Fruit fly (Drosophila melanogaster) whole organism, embryonic: ENCODE results near the gene CG34325.

ENCODE experiments used
- Antp ChIP-seq: fragments of 200-800 bp; sonication (Bioruptor generic); optimal IDR thresholded peaks from 3 replicates; lab custom pipeline; 2016; ENCODE audit warnings: missing biosample characterization, missing genetic modification characterization
- Atf-2 ChIP-seq: fragments of 200-800 bp; sonication (Bioruptor generic); optimal IDR thresholded peaks from 2 replicates; lab custom pipeline; 2016; ENCODE audit warnings: missing biosample characterization, missing genetic modification characterization
- CG10366 ChIP-seq: fragments of 200-800 bp; sonication (Bioruptor generic); IDR thresholded peaks from 2 replicates; pipeline ENCODE4 v1.3.6; 2022; ENCODE audit warnings: missing biosample characterization, missing genetic modification characterization
- CG10431 ChIP-seq: fragments of 200-800 bp; sonication (Bioruptor generic); optimal IDR thresholded peaks from 3 replicates; lab custom pipeline; 2018; ENCODE audit warnings: missing biosample characterization, mild to moderate bottlenecking, missing genetic modification characterization
- CG10565 ChIP-seq: fragments of 200-800 bp; sonication (Bioruptor generic); optimal IDR thresholded peaks from 3 replicates; lab custom pipeline; 2016; ENCODE audit warnings: missing biosample characterization, mild to moderate bottlenecking, missing genetic modification characterization
- CG13123 ChIP-seq: fragments of 200-800 bp; sonication (Bioruptor generic); optimal IDR thresholded peaks from 2 replicates; lab custom pipeline; 2016; ENCODE audit warnings: missing biosample characterization, missing genetic modification characterization
- CG13287 ChIP-seq: fragments of 200-800 bp; sonication (Bioruptor generic); IDR thresholded peaks from 2 replicates; pipeline ENCODE4 v1.3.6; 2022; ENCODE audit warnings: missing biosample characterization, missing genetic modification characterization; ENCODE audit not compliant: partially characterized antibody
- CG13894 ChIP-seq: fragments of 200-800 bp; sonication (Bioruptor generic); optimal IDR thresholded peaks from 3 replicates; lab custom pipeline; 2018; ENCODE audit warnings: missing biosample characterization, mild to moderate bottlenecking, missing genetic modification characterization, moderate library complexity
- CG14965 ChIP-seq: fragments of 200-800 bp; sonication (Bioruptor generic); optimal IDR thresholded peaks from 2 replicates; lab custom pipeline; 2016; ENCODE audit warnings: missing biosample characterization, missing genetic modification characterization, borderline replicate concordance
- CG15479 ChIP-seq: fragments of 200-800 bp; sonication (Bioruptor generic); optimal IDR thresholded peaks from 3 replicates; lab custom pipeline; 2019; ENCODE audit warnings: missing biosample characterization, mild to moderate bottlenecking, missing genetic modification characterization, moderate library complexity
- CG17568 ChIP-seq: fragments of 200-800 bp; sonication (Bioruptor generic); optimal IDR thresholded peaks from 2 replicates; lab custom pipeline; 2018; ENCODE audit warnings: missing biosample characterization, mild to moderate bottlenecking, missing genetic modification characterization, moderate library complexity
- CG3281 ChIP-seq: fragments of 200-800 bp; sonication (Bioruptor generic); optimal IDR thresholded peaks from 3 replicates; lab custom pipeline; 2017; ENCODE audit warnings: missing biosample characterization, mild to moderate bottlenecking, missing genetic modification characterization
- CG34376 ChIP-seq: fragments of 200-800 bp; sonication (Bioruptor generic); optimal IDR thresholded peaks from 2 replicates; lab custom pipeline; 2018; ENCODE audit warnings: missing biosample characterization, mild to moderate bottlenecking, missing genetic modification characterization
- CG42726 ChIP-seq: fragments of 200-800 bp; sonication (Bioruptor generic); IDR thresholded peaks from 2 replicates; pipeline ENCODE4 v1.3.6; 2022; ENCODE audit warnings: missing biosample characterization, missing genetic modification characterization; ENCODE audit not compliant: partially characterized antibody
- CG5180 ChIP-seq: fragments of 200-800 bp; sonication (Bioruptor generic); optimal IDR thresholded peaks from 3 replicates; lab custom pipeline; 2017; ENCODE audit warnings: missing biosample characterization, missing genetic modification characterization, mild to moderate bottlenecking, moderate library complexity, missing genetic modification reagents
- CG6654 ChIP-seq: fragments of 200-800 bp; sonication (Bioruptor generic); optimal IDR thresholded peaks from 2 replicates; lab custom pipeline; 2017; ENCODE audit warnings: missing biosample characterization, mild to moderate bottlenecking, missing genetic modification characterization
- CG6813 ChIP-seq: fragments of 200-800 bp; sonication (Bioruptor generic); optimal IDR thresholded peaks from 2 replicates; lab custom pipeline; 2017; ENCODE audit warnings: missing biosample characterization, missing genetic modification characterization, mild to moderate bottlenecking, moderate library complexity, missing genetic modification reagents
- CG7963 ChIP-seq: fragments of 200-800 bp; sonication (Bioruptor generic); IDR thresholded peaks from 3 replicates; pipeline ENCODE4 v1.3.6; 2022; ENCODE audit warnings: missing biosample characterization, missing genetic modification characterization; ENCODE audit not compliant: partially characterized antibody
- CG8281 ChIP-seq: fragments of 200-800 bp; sonication (Bioruptor generic); optimal IDR thresholded peaks from 2 replicates; lab custom pipeline; 2018; ENCODE audit warnings: missing biosample characterization, mild to moderate bottlenecking, missing genetic modification characterization, moderate library complexity
- CG8359 ChIP-seq: fragments of 200-800 bp; sonication (Bioruptor generic); optimal IDR thresholded peaks from 2 replicates; lab custom pipeline; 2017; ENCODE audit warnings: missing biosample characterization, mild to moderate bottlenecking, missing genetic modification characterization, borderline replicate concordance
- CG9215 ChIP-seq: fragments of 200-800 bp; sonication (Bioruptor generic); IDR thresholded peaks from 2 replicates; pipeline ENCODE4 v1.3.6; 2022; ENCODE audit warnings: missing biosample characterization, missing genetic modification characterization
- Chrac-16 ChIP-seq: fragments of 200-800 bp; sonication (Bioruptor generic); optimal IDR thresholded peaks from 3 replicates; lab custom pipeline; 2016; ENCODE audit warnings: missing biosample characterization, missing genetic modification characterization
- Hr3 ChIP-seq: fragments of 200-800 bp; sonication (Bioruptor generic); optimal IDR thresholded peaks from 3 replicates; lab custom pipeline; 2016; ENCODE audit warnings: missing biosample characterization, missing genetic modification characterization
- Max ChIP-seq: fragments of 200-800 bp; sonication (Bioruptor generic); optimal IDR thresholded peaks from 2 replicates; lab custom pipeline; 2016; ENCODE audit warnings: missing biosample characterization, mild to moderate bottlenecking, missing genetic modification characterization
- Med ChIP-seq: fragments of 200-800 bp; sonication (Bioruptor generic); peaks from one replicate; lab custom pipeline; 2016; ENCODE audit warnings: missing biosample characterization, missing genetic modification characterization, mild to moderate bottlenecking, inconsistent platforms, moderate library complexity
- NC2β ChIP-seq: fragments of 200-800 bp; sonication (Bioruptor generic); optimal IDR thresholded peaks from 2 replicates; lab custom pipeline; 2016; ENCODE audit warnings: missing biosample characterization, missing genetic modification characterization
- Optix ChIP-seq: fragments of 200-800 bp; sonication (Bioruptor generic); IDR thresholded peaks from 3 replicates; pipeline ENCODE4 v1.3.6; 2022; ENCODE audit warnings: missing biosample characterization, missing genetic modification characterization
- PHDP ChIP-seq: fragments of 200-800 bp; sonication (Bioruptor generic); optimal IDR thresholded peaks from 3 replicates; lab custom pipeline; 2018; ENCODE audit warnings: missing biosample characterization, mild to moderate bottlenecking, missing genetic modification characterization, moderate library complexity
- Sin3A ChIP-seq: fragments of >200 bp; optimal IDR thresholded peaks from 2 replicates; lab custom pipeline; 2018
- Six4 ChIP-seq: fragments of 200-800 bp; sonication (Bioruptor generic); optimal IDR thresholded peaks from 2 replicates; lab custom pipeline; 2016; ENCODE audit warnings: missing biosample characterization, missing genetic modification characterization
- Stat92E ChIP-seq, 3 experiments: fragments of >200 bp in 2 of 3; fragments of 200-800 bp in 1 of 3; sonication (Bioruptor generic) in 1 of 3; optimal IDR thresholded peaks; 2 replicates each; lab custom pipeline; 2017 to 2019; ENCODE audit warnings: missing biosample characterization in 3 of 3, missing genetic modification characterization in 3 of 3, mild to moderate bottlenecking in 1 of 3, moderate library complexity in 1 of 3
- al ChIP-seq: fragments of 200-800 bp; sonication (Bioruptor generic); IDR thresholded peaks from 2 replicates; pipeline ENCODE4 v1.3.6; 2022; ENCODE audit warnings: missing biosample characterization, missing genetic modification characterization
- ato ChIP-seq: fragments of 200-800 bp; sonication (Bioruptor generic); IDR thresholded peaks from 2 replicates; pipeline ENCODE4 v1.3.6; 2022; ENCODE audit warnings: missing biosample characterization, missing genetic modification characterization; ENCODE audit not compliant: partially characterized antibody
- chm ChIP-seq: fragments of 200-800 bp; sonication (Bioruptor generic); IDR thresholded peaks from 2 replicates; pipeline ENCODE4 v1.3.6; 2022; ENCODE audit warnings: missing biosample characterization, missing genetic modification characterization
- danr ChIP-seq: fragments of 200-800 bp; sonication (Bioruptor generic); IDR thresholded peaks from 2 replicates; pipeline ENCODE4 v1.3.6; 2022; ENCODE audit warnings: missing biosample characterization, missing genetic modification characterization
- gem ChIP-seq: fragments of 200-800 bp; sonication (Bioruptor generic); optimal IDR thresholded peaks from 2 replicates; lab custom pipeline; 2019; ENCODE audit warnings: missing biosample characterization, mild to moderate bottlenecking, missing genetic modification characterization, moderate library complexity
- ind ChIP-seq: fragments of 200-800 bp; sonication (Bioruptor generic); optimal IDR thresholded peaks from 3 replicates; lab custom pipeline; 2016; ENCODE audit warnings: missing biosample characterization, missing genetic modification characterization
- insv ChIP-seq, 2 experiments: fragments of 200-800 bp; sonication (Bioruptor generic); optimal IDR thresholded peaks; 3 replicates each; lab custom pipeline; 2016 to 2018; ENCODE audit warnings: missing biosample characterization in 2 of 2, missing genetic modification characterization in 2 of 2
- rib ChIP-seq: fragments of 200-800 bp; sonication (Bioruptor generic); IDR thresholded peaks from 2 replicates; pipeline ENCODE4 v1.3.6; 2022; ENCODE audit warnings: missing biosample characterization, missing genetic modification characterization
- schlank ChIP-seq: fragments of 200-800 bp; sonication (Bioruptor generic); optimal IDR thresholded peaks from 2 replicates; lab custom pipeline; 2018; ENCODE audit warnings: missing biosample characterization, mild to moderate bottlenecking, missing genetic modification characterization
- sd ChIP-seq: fragments of 200-800 bp; sonication (Bioruptor generic); optimal IDR thresholded peaks from 3 replicates; lab custom pipeline; 2018; ENCODE audit warnings: missing biosample characterization, mild to moderate bottlenecking, missing genetic modification characterization, moderate library complexity
- sima ChIP-seq: fragments of 200-800 bp; sonication (Bioruptor generic); optimal IDR thresholded peaks from 2 replicates; lab custom pipeline; 2016; ENCODE audit warnings: missing biosample characterization, missing genetic modification characterization
- slbo ChIP-seq: fragments of 200-800 bp; sonication (Bioruptor generic); IDR thresholded peaks from 2 replicates; pipeline ENCODE4 v1.3.6; 2022; ENCODE audit warnings: missing biosample characterization, missing genetic modification characterization
- sr ChIP-seq: fragments of 200-800 bp; sonication (Bioruptor generic); IDR thresholded peaks from 3 replicates; pipeline ENCODE4 v1.3.6; 2022; ENCODE audit warnings: missing biosample characterization, missing genetic modification characterization
- yki ChIP-seq: fragments of >200 bp; optimal IDR thresholded peaks from 3 replicates; lab custom pipeline; 2018
- zfh1 ChIP-seq: fragments of 200-800 bp; sonication (Bioruptor generic); IDR thresholded peaks from 3 replicates; pipeline ENCODE4 v1.3.6; 2022; ENCODE audit warnings: missing biosample characterization, missing genetic modification characterization
- zfh2 ChIP-seq: fragments of 200-800 bp; sonication (Bioruptor generic); optimal IDR thresholded peaks from 2 replicates; lab custom pipeline; 2016; ENCODE audit warnings: missing biosample characterization, missing genetic modification characterization

The CG34325 gene

dm6 chrX:16723203-16724173, 2.3 kb upstream of the CG34325 start (continued):
- TF ChIP-seq Stat92E (GFP tag; optimal IDR thresholded peaks at IDR 0.05; lab: Kevin White, UChicago) (no peak), CG3281 (GFP tag; lab: Kevin White, UChicago) (peak; percentile 52), ato (GFP tag; lab: Robert Waterston, UW) (no peak), sima (GFP tag; lab: Kevin White, UChicago) (no peak), NC2β (GFP tag; lab: Kevin White, UChicago) (peak; percentile 21), CG14965 (GFP tag; lab: Kevin White, UChicago) (no peak), CG8281 (tag; lab: Kevin White, UChicago) (peak; percentile 57), CG13287 (GFP tag; lab: Robert Waterston, UW) (no peak), CG6813 (GFP tag; lab: Kevin White, UChicago) (peak; percentile 20), gem (tag; lab: Kevin White, UChicago) (peak; percentile 91), Optix (GFP tag; lab: Robert Waterston, UW) (no peak), CG10366 (GFP tag; lab: Robert Waterston, UW) (peak; percentile 67), CG13123 (GFP tag; lab: Kevin White, UChicago) (peak; percentile 17), Antp (peak; percentile 4), chm (GFP tag; lab: Robert Waterston, UW) (no peak), zfh1 (GFP tag; lab: Robert Waterston, UW) (peak; percentile 60; the same call in 1 of the 3 replicates), Chrac-16 (GFP tag; lab: Kevin White, UChicago) (peak; percentile 49), Med (GFP tag; lab: Kevin White, UChicago) (peak; percentile 77), CG15479 (GFP tag; lab: Kevin White, UChicago) (no peak), ind (GFP tag; lab: Kevin White, UChicago) (peak; percentile 34), CG10431 (peak; percentile 21), CG42726 (no peak), al (GFP tag; lab: Robert Waterston, UW) (peak; percentile 57; the same call in 1 of the 2 replicates), schlank (tag; lab: Kevin White, UChicago) (peak; percentile 64), yki (lab: Kevin White, UChicago) (no peak), slbo (GFP tag; lab: Robert Waterston, UW) (peak; percentile 73), danr (no peak), CG17568 (GFP tag; lab: Kevin White, UChicago) (peak; percentile 72), CG7963 (no peak), Six4 (GFP tag; lab: Kevin White, UChicago) (peak; percentile 8), CG13894 (tag; lab: Kevin White, UChicago) (no peak), rib (GFP tag; lab: Robert Waterston, UW) (0 out of 2 replicates have a peak, but pooled peaks have one; percentile 13), sd (tag; lab: Kevin White, UChicago) (peak; percentile 59), zfh2 (GFP tag; lab: Kevin White, UChicago) (peak; percentile 19), CG5180 (GFP tag; lab: Kevin White, UChicago) (peak; percentile 50), Sin3A (lab: Kevin White, UChicago) (no peak), CG10565 (no peak), CG6654 (GFP tag; lab: Kevin White, UChicago) (no peak), sr (GFP tag; lab: Robert Waterston, UW) (peak; percentile 39; the same call in 1 of the 3 replicates), PHDP (peak; percentile 87), CG34376 (no peak), Atf-2 (GFP tag; lab: Kevin White, UChicago) (peak; percentile 59), CG9215 (GFP tag; lab: Robert Waterston, UW) (peak; percentile 82), Hr3 (GFP tag; lab: Kevin White, UChicago) (peak; percentile 70), CG8359 (GFP tag; lab: Kevin White, UChicago) (no peak), insv (GFP tag; optimal IDR thresholded peaks at IDR 0.05; lab: Kevin White, UChicago) (no peak), Max (GFP tag; lab: Kevin White, UChicago) (peak; percentile 8)
